Worm (Caenorhabditis elegans) whole organism, L3 larva: ENCODE results near the gene srh-33.

Experiments
- R02D3.7 ChIP-seq: fragments of 150-350 bp; optimal IDR thresholded peaks from 2 replicates; lab custom pipeline; 2014; ENCODE audit warnings: missing biosample characterization, missing genetic modification characterization
- ZK546.5 ChIP-seq: sonication (generic microtip); optimal IDR thresholded peaks from 2 replicates; lab custom pipeline; 2017; ENCODE audit warnings: missing biosample characterization, missing genetic modification characterization
- aly-2 ChIP-seq: fragments of 150-350 bp; optimal IDR thresholded peaks from 2 replicates; lab custom pipeline; 2014; ENCODE audit warnings: missing biosample characterization, missing genetic modification characterization
- ama-1 ChIP-seq: fragments of 150-350 bp; optimal IDR thresholded peaks from 2 replicates; lab custom pipeline; 2018
- ceh-16 ChIP-seq: sonication (generic microtip); optimal IDR thresholded peaks from 2 replicates; lab custom pipeline; 2017; ENCODE audit warnings: missing biosample characterization, missing genetic modification characterization
- ceh-28 ChIP-seq: fragments of 150-350 bp; optimal IDR thresholded peaks from 2 replicates; lab custom pipeline; 2014; ENCODE audit warnings: missing biosample characterization, missing genetic modification reagents, missing genetic modification characterization
- ceh-82 ChIP-seq: fragments of 150-350 bp; optimal IDR thresholded peaks from 2 replicates; lab custom pipeline; 2014; ENCODE audit warnings: missing biosample characterization, missing genetic modification characterization
- daf-12 ChIP-seq: fragments of 150-350 bp; optimal IDR thresholded peaks from 2 replicates; lab custom pipeline; 2014; ENCODE audit warnings: missing biosample characterization, missing genetic modification reagents, missing genetic modification characterization
- egl-27 ChIP-seq: sonication (generic microtip); optimal IDR thresholded peaks from 4 replicates; lab custom pipeline; 2017; ENCODE audit warnings: missing biosample characterization, missing genetic modification reagents, missing genetic modification characterization
- egl-5 ChIP-seq: fragments of 150-350 bp; optimal IDR thresholded peaks from 2 replicates; lab custom pipeline; 2017; ENCODE audit warnings: missing biosample characterization, missing genetic modification reagents, missing genetic modification characterization, inconsistent platforms
- elt-2 ChIP-seq: sonication (generic microtip); optimal IDR thresholded peaks from 2 replicates; lab custom pipeline; 2016; ENCODE audit warnings: missing genetic modification reagents, mild to moderate bottlenecking, missing genetic modification characterization, missing compliant biosample characterization
- elt-3 ChIP-seq, 3 experiments: fragments of 150-350 bp in 1 of 3; sonication (generic microtip) in 2 of 3; optimal IDR thresholded peaks; 2 replicates in 2 of 3; 4 replicates in 1 of 3; lab custom pipeline; 2014 to 2017; ENCODE audit warnings: missing biosample characterization in 3 of 3, missing genetic modification characterization in 3 of 3
- eor-1 ChIP-seq, 2 experiments: fragments of 150-350 bp; optimal IDR thresholded peaks; 2 replicates each; lab custom pipeline; 2014 to 2018; ENCODE audit warnings: missing biosample characterization in 2 of 2, missing genetic modification characterization in 2 of 2
- fkh-10 ChIP-seq: sonication (generic microtip); optimal IDR thresholded peaks from 2 replicates; lab custom pipeline; 2017; ENCODE audit warnings: missing biosample characterization, missing genetic modification reagents, missing genetic modification characterization
- fkh-2 ChIP-seq: fragments of 150-350 bp; optimal IDR thresholded peaks from 2 replicates; lab custom pipeline; 2014; ENCODE audit warnings: missing biosample characterization, missing genetic modification reagents, missing genetic modification characterization
- fos-1 ChIP-seq: fragments of 150-350 bp; optimal IDR thresholded peaks from 2 replicates; lab custom pipeline; 2014; ENCODE audit warnings: missing biosample characterization, missing genetic modification characterization
- jun-1 ChIP-seq: fragments of 150-350 bp; optimal IDR thresholded peaks from 2 replicates; lab custom pipeline; 2014; ENCODE audit warnings: missing biosample characterization, missing genetic modification reagents, missing genetic modification characterization
- lin-15B ChIP-seq: fragments of 150-350 bp; optimal IDR thresholded peaks from 2 replicates; lab custom pipeline; 2014; ENCODE audit warnings: missing biosample characterization, missing genetic modification characterization
- lin-39 ChIP-seq: fragments of 150-350 bp; optimal IDR thresholded peaks from 2 replicates; lab custom pipeline; 2018; ENCODE audit warnings: missing biosample characterization, missing genetic modification reagents, missing genetic modification characterization
- lsy-12 ChIP-seq: sonication (generic microtip); optimal IDR thresholded peaks from 2 replicates; lab custom pipeline; 2016; ENCODE audit warnings: mild to moderate bottlenecking, missing genetic modification characterization, missing compliant biosample characterization
- mdl-1 ChIP-seq: fragments of 150-350 bp; optimal IDR thresholded peaks from 2 replicates; lab custom pipeline; 2014; ENCODE audit warnings: missing biosample characterization, missing genetic modification characterization
- mml-1 ChIP-seq: fragments of 150-350 bp; sonication (generic microtip); optimal IDR thresholded peaks from 3 replicates; lab custom pipeline; 2014; ENCODE audit warnings: missing biosample characterization, missing genetic modification characterization
- nfya-1 ChIP-seq: sonication (generic microtip); optimal IDR thresholded peaks from 2 replicates; lab custom pipeline; 2017; ENCODE audit warnings: missing genetic modification characterization, mild to moderate bottlenecking, missing compliant biosample characterization, antibody characterized with exemption, moderate library complexity; ENCODE audit not compliant: insufficient read depth
- nhr-11 ChIP-seq: fragments of 150-350 bp; optimal IDR thresholded peaks from 2 replicates; lab custom pipeline; 2014; ENCODE audit warnings: missing biosample characterization, missing genetic modification characterization
- nhr-12 ChIP-seq: fragments of 150-350 bp; optimal IDR thresholded peaks from 2 replicates; lab custom pipeline; 2014; ENCODE audit warnings: missing biosample characterization, missing genetic modification characterization
- nhr-237 ChIP-seq: fragments of 150-350 bp; optimal IDR thresholded peaks from 2 replicates; lab custom pipeline; 2014; ENCODE audit warnings: missing biosample characterization, missing genetic modification characterization
- nhr-25 ChIP-seq: sonication (generic microtip); optimal IDR thresholded peaks from 2 replicates; lab custom pipeline; 2017; ENCODE audit warnings: missing biosample characterization, missing genetic modification characterization
- nhr-67 ChIP-seq: fragments of 150-350 bp; optimal IDR thresholded peaks from 2 replicates; lab custom pipeline; 2014; ENCODE audit warnings: missing biosample characterization, missing genetic modification characterization
- nhr-77 ChIP-seq: fragments of 150-350 bp; optimal IDR thresholded peaks from 2 replicates; lab custom pipeline; 2014; ENCODE audit warnings: missing biosample characterization, missing genetic modification characterization
- pha-4 ChIP-seq: fragments of 150-350 bp; optimal IDR thresholded peaks from 2 replicates; lab custom pipeline; 2014; ENCODE audit warnings: missing biosample characterization, missing genetic modification reagents, missing genetic modification characterization
- pqm-1 ChIP-seq: fragments of 150-350 bp; optimal IDR thresholded peaks from 2 replicates; lab custom pipeline; 2017; ENCODE audit warnings: missing biosample characterization, missing genetic modification characterization, inconsistent platforms
- sea-2 ChIP-seq: fragments of 150-350 bp; sonication (generic microtip); optimal IDR thresholded peaks from 4 replicates; lab custom pipeline; 2014; ENCODE audit warnings: missing biosample characterization, missing genetic modification reagents, missing genetic modification characterization
- snpc-4 ChIP-seq: fragments of 150-350 bp; optimal IDR thresholded peaks from 2 replicates; lab custom pipeline; 2014; ENCODE audit warnings: missing biosample characterization, missing genetic modification characterization
- tbx-2 ChIP-seq: sonication (generic microtip); optimal IDR thresholded peaks from 2 replicates; lab custom pipeline; 2016; ENCODE audit warnings: mild to moderate bottlenecking, missing genetic modification characterization, missing compliant biosample characterization
- unc-39 ChIP-seq: sonication (generic microtip); optimal IDR thresholded peaks from 4 replicates; lab custom pipeline; 2017; ENCODE audit warnings: missing biosample characterization, missing genetic modification characterization
- unc-62 ChIP-seq: fragments of 150-350 bp; sonication (generic microtip); optimal IDR thresholded peaks from 4 replicates; lab custom pipeline; 2014; ENCODE audit warnings: missing biosample characterization, missing genetic modification reagents, missing genetic modification characterization
- ztf-11 ChIP-seq: fragments of 150-350 bp; optimal IDR thresholded peaks from 2 replicates; lab custom pipeline; 2014; ENCODE audit warnings: missing biosample characterization, missing genetic modification characterization
- ztf-4 ChIP-seq: fragments of 150-350 bp; optimal IDR thresholded peaks from 2 replicates; lab custom pipeline; 2014; ENCODE audit warnings: missing biosample characterization, missing genetic modification characterization

The srh-33 gene

DNA sequence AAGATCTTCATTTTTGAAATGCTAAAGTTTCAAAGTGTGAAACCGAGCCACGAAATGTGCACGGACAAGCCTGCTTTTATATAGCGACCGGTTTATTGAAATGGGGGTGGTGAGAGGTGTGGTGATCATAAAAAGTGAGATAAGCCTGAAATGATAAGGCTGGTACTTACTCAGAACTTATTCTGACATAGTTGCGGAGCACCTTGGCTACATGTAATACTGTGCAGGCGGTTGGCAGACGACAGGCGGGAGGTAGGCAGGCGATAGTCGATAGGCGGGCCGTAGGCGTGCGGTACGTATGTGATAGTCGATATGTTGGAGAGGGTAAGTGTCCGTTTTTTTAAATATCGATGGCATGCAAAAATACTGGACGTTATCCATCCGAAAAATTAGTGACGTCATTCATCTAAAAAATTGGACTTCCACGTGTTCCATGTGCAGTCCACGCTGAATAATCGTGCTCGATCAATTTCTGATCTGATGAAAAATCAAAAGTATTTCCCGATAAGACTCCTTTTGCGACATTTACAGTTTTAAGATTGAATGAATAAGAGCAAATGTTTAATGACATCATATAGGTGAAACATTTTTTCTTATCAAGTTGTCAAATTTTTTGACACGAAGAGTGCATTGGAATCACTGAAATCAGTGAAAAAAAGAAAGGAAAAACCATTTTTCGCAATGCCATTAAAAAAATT is 25.3 kb downstream of the srh-33 start, which contains the start of gene irg-8:
Gene irg-8 (minus strand): TSS at position 51 of the 698 bp plus-strand sequence.
- TF ChIP-seq ama-1 (lab: Kevin White, UChicago), result no peak
- TF ChIP-seq pqm-1, result peak; percentile 25
- peak; percentile 77 for TF ChIP-seq elt-2 (tag; lab: Kevin White, UChicago)

- TF ChIP-seq ZK546.5 (tag; lab: Kevin White, UChicago) (no peak), elt-2 (tag; lab: Kevin White, UChicago) (peak; percentile 79), nhr-11 (no peak), pqm-1 (peak; percentile 93)
These were observed 28.0 kb downstream of the srh-33 start for ce11 chrV:415072-415471.

DNA sequence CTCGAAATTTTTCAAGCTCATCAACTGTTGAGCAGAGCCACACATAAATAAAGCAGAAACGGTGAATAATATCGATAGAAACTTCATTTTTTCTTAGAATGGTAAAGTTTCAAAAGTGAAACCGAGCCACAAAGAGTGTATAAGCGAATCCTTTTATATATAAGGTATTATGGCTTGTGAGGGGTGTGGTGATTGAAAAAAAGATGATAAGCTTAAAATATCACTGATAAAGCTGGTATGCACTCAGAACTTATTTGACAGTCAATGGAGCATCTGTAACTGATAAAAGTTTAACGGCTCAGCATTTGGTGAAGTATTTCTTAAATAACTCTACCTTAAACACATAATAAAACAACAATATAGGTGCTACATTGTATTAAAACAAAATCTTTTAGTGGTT is 28.5 kb downstream of the srh-33 start, which contains the start of gene dod-19:
Gene dod-19 (minus strand): TSS at position 130 of the 400 bp plus-strand sequence.
- TF ChIP-seq elt-2 (tag; lab: Kevin White, UChicago) (no peak), nhr-67 (tag; lab: Kevin White, UChicago) (no peak), aly-2 (tag; lab: Kevin White, UChicago) (no peak), tbx-2 (tag; lab: Kevin White, UChicago) (no peak), lsy-12 (tag; lab: Kevin White, UChicago) (no peak), lin-15B (tag; lab: Kevin White, UChicago) (no peak), lin-39 (tag; lab: Kevin White, UChicago) (no peak), unc-39 (tag; lab: Kevin White, UChicago) (no peak), nhr-12 (tag; lab: Kevin White, UChicago) (no peak), ceh-82 (tag; lab: Kevin White, UChicago) (no peak)

DNA sequence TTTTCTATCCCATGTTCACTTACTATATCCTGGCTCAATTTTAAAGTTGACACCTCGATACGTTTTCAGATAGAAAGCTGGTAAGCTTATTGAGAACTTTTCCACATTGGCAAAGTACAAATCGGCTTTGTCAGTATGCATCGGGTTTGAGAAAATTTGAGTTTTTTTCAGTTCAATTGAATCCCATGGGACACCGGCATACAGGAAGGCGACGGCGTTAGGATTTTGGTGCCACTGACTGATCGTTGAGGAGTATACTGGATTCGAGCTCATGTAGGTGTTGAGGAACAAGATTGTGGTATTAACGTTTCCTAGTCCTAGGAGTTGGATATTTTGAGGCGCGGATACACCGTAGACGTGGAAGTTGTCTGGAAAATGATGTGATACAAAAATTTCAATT is 30.3 kb downstream of the srh-33 start:
- no peak for TF ChIP-seq lin-39 (tag; lab: Kevin White, UChicago)
- no peak for TF ChIP-seq egl-27
- no peak for TF ChIP-seq nhr-237
- TF ChIP-seq ztf-11 (tag; lab: Kevin White, UChicago), result no peak
- no peak for TF ChIP-seq eor-1 (tag; optimal IDR thresholded peaks at IDR 0.05; lab: Kevin White, UChicago)
- TF ChIP-seq ceh-28 (tag; lab: Kevin White, UChicago), result no peak
- TF ChIP-seq unc-39 (tag; lab: Kevin White, UChicago), result no peak
- no peak for TF ChIP-seq unc-62 (GFP tag; lab: Kevin White, UChicago)
- no peak for TF ChIP-seq tbx-2 (tag; lab: Kevin White, UChicago)
- no peak for TF ChIP-seq jun-1 (tag; lab: Kevin White, UChicago)
- no peak for TF ChIP-seq fos-1 (tag; lab: Kevin White, UChicago)
- TF ChIP-seq R02D3.7 (tag; lab: Kevin White, UChicago), result no peak
- TF ChIP-seq pha-4, result no peak
- TF ChIP-seq nhr-25 (tag; lab: Kevin White, UChicago), result no peak
- no peak for TF ChIP-seq aly-2 (tag; lab: Kevin White, UChicago)
- TF ChIP-seq pqm-1, result no peak
- no peak for TF ChIP-seq ceh-16 (tag; lab: Kevin White, UChicago)
- no peak for TF ChIP-seq ama-1 (lab: Kevin White, UChicago)
- TF ChIP-seq snpc-4, result no peak
- TF ChIP-seq egl-5 (tag; lab: Kevin White, UChicago), result no peak

DNA sequence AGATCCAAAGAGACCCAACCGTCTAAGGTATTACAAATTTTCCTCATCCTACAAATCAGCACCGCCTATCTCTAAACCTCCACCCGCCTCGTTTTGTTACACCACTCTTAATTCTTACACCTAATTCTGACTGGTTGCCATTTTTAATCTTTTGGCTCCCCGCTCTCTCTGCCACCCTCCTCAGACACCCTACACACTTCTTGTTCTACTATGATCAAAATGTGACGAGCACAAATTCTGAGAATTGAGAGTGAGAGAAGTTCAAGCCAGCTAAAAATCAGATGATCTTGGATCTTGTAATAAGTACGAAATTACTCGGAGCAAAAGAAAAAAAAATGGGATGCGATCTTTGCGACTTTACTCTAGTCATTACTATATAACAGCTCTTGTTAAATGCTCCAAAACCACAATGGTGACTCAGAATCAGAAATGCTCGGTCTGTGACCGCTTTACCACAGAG is 38.9 kb downstream of the srh-33 start, which contains the start of gene nhr-252:
Gene nhr-252 (plus strand): TSS at position 410 of the 460 bp plus-strand sequence.
- no peak for TF ChIP-seq sea-2 (GFP tag; lab: Kevin White, UChicago)
- TF ChIP-seq pha-4, result no peak
- no peak for TF ChIP-seq jun-1 (tag; lab: Kevin White, UChicago)
- no peak for TF ChIP-seq elt-2 (tag; lab: Kevin White, UChicago)
- TF ChIP-seq unc-39 (tag; lab: Kevin White, UChicago), result no peak
- no peak for TF ChIP-seq elt-3 (tag; optimal IDR thresholded peaks at IDR 0.05; lab: Kevin White, UChicago)
- no peak for TF ChIP-seq mml-1
- no peak for TF ChIP-seq nhr-25 (tag; lab: Kevin White, UChicago)

- TF ChIP-seq nfya-1 (tag; lab: Kevin White, UChicago) (no peak), snpc-4 (no peak), mdl-1 (no peak), jun-1 (tag; lab: Kevin White, UChicago) (no peak), nhr-25 (tag; lab: Kevin White, UChicago) (no peak), daf-12 (tag; lab: Kevin White, UChicago) (no peak), nhr-67 (tag; lab: Kevin White, UChicago) (no peak), nhr-12 (tag; lab: Kevin White, UChicago) (no peak), lsy-12 (tag; lab: Kevin White, UChicago) (no peak), elt-2 (tag; lab: Kevin White, UChicago) (no peak), nhr-77 (tag; lab: Kevin White, UChicago) (no peak), fkh-2 (tag; lab: Kevin White, UChicago) (no peak), nhr-11 (no peak), ztf-4 (tag; lab: Kevin White, UChicago) (no peak), fkh-10 (no peak), aly-2 (tag; lab: Kevin White, UChicago) (no peak), pha-4 (no peak)
These were observed 40.1 kb downstream of the srh-33 start, which contains the start of gene srh-62 for ce11 chrV:403028-403427. Gene srh-62, minus strand, starts transcription at chrV:403128.
